Fruit fly (Drosophila melanogaster) whole organism: Measurements from ENCODE around the gene cv.

Experiments
- CG8478 ChIP-seq: fragments of >200 bp; optimal IDR thresholded peaks from 2 replicates; lab custom pipeline; 2018; ENCODE audit warnings: inconsistent platforms
- Dll ChIP-seq: fragments of >200 bp; optimal IDR thresholded peaks from 2 replicates; lab custom pipeline; 2017

DNA sequence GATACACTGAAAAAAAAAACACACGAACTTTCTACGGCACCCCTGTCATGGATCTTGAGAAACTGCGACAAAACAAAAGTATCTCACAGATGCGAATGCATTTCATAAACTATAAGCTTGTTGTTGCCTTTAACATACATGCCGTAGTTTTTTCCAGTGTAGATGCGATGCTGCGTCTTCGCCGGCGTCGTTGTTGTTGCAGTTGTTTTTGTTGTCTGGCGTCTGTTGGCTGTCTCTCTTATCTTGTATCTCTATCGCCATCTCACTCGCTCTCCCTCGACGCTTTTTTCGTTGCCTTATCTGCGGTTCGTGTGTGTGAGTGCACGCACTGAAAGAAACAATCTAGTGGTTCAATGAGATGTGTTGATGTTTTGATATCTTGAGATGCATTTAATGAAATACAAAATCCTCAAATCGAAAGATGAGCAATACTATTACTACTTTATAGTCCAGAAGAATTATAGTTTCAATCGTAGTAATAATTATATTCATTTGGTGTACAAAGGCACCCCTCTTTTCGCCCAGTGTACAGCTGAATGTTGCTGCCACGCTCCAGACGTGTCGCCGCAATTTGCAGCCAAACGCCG, 6.7 kb downstream of the cv start:
- TF ChIP-seq CG8478 (lab: Kevin White, UChicago): no peak
- TF ChIP-seq Dll: no peak
